Fruit fly (Drosophila melanogaster) whole organism, adult: ENCODE measurements around the gene Spn.

ENCODE experiments used
- CG1620 ChIP-seq: fragments of 200-800 bp; sonication (Bioruptor generic); optimal IDR thresholded peaks from 2 replicates; lab custom pipeline; 2016; ENCODE audit warnings: missing biosample characterization, missing genetic modification characterization
- CG33017 ChIP-seq: fragments of 200-800 bp; sonication (Bioruptor generic); optimal IDR thresholded peaks from 2 replicates; lab custom pipeline; 2018; ENCODE audit warnings: missing biosample characterization, mild to moderate bottlenecking, missing genetic modification characterization, moderate library complexity
- CG5204 ChIP-seq: fragments of 200-800 bp; sonication (Bioruptor generic); optimal IDR thresholded peaks from 2 replicates; lab custom pipeline; 2016; ENCODE audit warnings: missing biosample characterization, missing genetic modification characterization
- Crg-1 ChIP-seq: fragments of 200-800 bp; sonication (Bioruptor generic); optimal IDR thresholded peaks from 2 replicates; lab custom pipeline; 2016; ENCODE audit warnings: missing biosample characterization, missing genetic modification characterization
- Mnt ChIP-seq: fragments of 200-800 bp; sonication (Bioruptor generic); optimal IDR thresholded peaks from 2 replicates; lab custom pipeline; 2016; ENCODE audit warnings: missing biosample characterization, mild to moderate bottlenecking, missing genetic modification characterization
- cnc ChIP-seq, 2 experiments: fragments of >200 bp; optimal IDR thresholded peaks; 2 replicates each; lab custom pipeline; 2017
- kay ChIP-seq: fragments of 200-800 bp; sonication (Bioruptor generic); peaks from one replicate; lab custom pipeline; 2016; ENCODE audit warnings: missing biosample characterization, missing genetic modification characterization, borderline replicate concordance
- ovo ChIP-seq: fragments of 200-800 bp; sonication (Bioruptor generic); optimal IDR thresholded peaks from 2 replicates; lab custom pipeline; 2016; ENCODE audit warnings: missing biosample characterization, missing genetic modification characterization

dm6 chr3L:2574716-2575115 is 20.6 kb upstream of the Spn start:
- no peak for TF ChIP-seq cnc (optimal IDR thresholded peaks at IDR 0.05; lab: Kevin White, UChicago)
- no peak for TF ChIP-seq Crg-1
- TF ChIP-seq CG33017 (tag; lab: Kevin White, UChicago) = no peak
- TF ChIP-seq Mnt (GFP tag; lab: Kevin White, UChicago) = no peak
- TF ChIP-seq kay (GFP tag; lab: Kevin White, UChicago) = no peak
- no peak for TF ChIP-seq ovo (GFP tag; lab: Kevin White, UChicago)
- TF ChIP-seq CG1620 (GFP tag; lab: Kevin White, UChicago) = no peak
- no peak for TF ChIP-seq CG5204 (GFP tag; lab: Kevin White, UChicago)
